Worm (Caenorhabditis elegans) whole organism, midembryonic: ENCODE data around the gene daf-31.

Experiments used
- T22C8.4 ChIP-seq: fragments of 200-800 bp; sonication (Bioruptor generic); IDR thresholded peaks from 2 replicates; pipeline ENCODE4 v1.3.6; 2022; ENCODE audit warnings: missing genetic modification characterization, missing compliant biosample characterization
- cog-1 ChIP-seq: sonication (generic microtip); optimal IDR thresholded peaks from 2 replicates; lab custom pipeline; 2016; ENCODE audit warnings: missing genetic modification characterization, missing compliant biosample characterization
- flt-1 ChIP-seq: fragments of 200-800 bp; sonication (Bioruptor generic); IDR thresholded peaks from 2 replicates; pipeline ENCODE4 v1.3.6; 2022; ENCODE audit warnings: missing genetic modification characterization, missing compliant biosample characterization
- klf-2 ChIP-seq: fragments of 200-800 bp; sonication (Bioruptor generic); conservative IDR thresholded peaks from 2 replicates; pipeline ENCODE4 v1.3.6; 2022; ENCODE audit warnings: missing genetic modification reagents, missing genetic modification characterization, missing compliant biosample characterization
- med-1 ChIP-seq: sonication (generic microtip); optimal IDR thresholded peaks from 2 replicates; lab custom pipeline; 2017; ENCODE audit warnings: missing genetic modification characterization, mild to moderate bottlenecking, missing compliant biosample characterization, antibody characterized with exemption, missing genetic modification reagents; ENCODE audit not compliant: insufficient read depth
- ref-1 ChIP-seq: fragments of 200-800 bp; sonication (Bioruptor generic); conservative IDR thresholded peaks from 2 replicates; pipeline ENCODE4 v1.3.6; 2022; ENCODE audit warnings: missing genetic modification reagents, missing genetic modification characterization, missing compliant biosample characterization
- tab-1 ChIP-seq: fragments of 200-800 bp; sonication (Bioruptor generic); IDR thresholded peaks from 2 replicates; pipeline ENCODE4 v1.3.6; 2022; ENCODE audit warnings: missing genetic modification characterization, missing compliant biosample characterization
- ztf-23 ChIP-seq: fragments of 200-800 bp; sonication (Bioruptor generic); IDR thresholded peaks from 2 replicates; pipeline ENCODE4 v1.3.6; 2022; ENCODE audit warnings: missing genetic modification reagents, missing genetic modification characterization, missing compliant biosample characterization
- ztf-29 ChIP-seq: fragments of 200-800 bp; sonication (Bioruptor generic); IDR thresholded peaks from 2 replicates; pipeline ENCODE4 v1.3.6; 2022; ENCODE audit warnings: missing genetic modification reagents, missing genetic modification characterization, missing compliant biosample characterization

The daf-31 gene

ce11 chrIV:8301925-8302324, 11.9 kb downstream of the daf-31 start:
- TF ChIP-seq klf-2 (GFP tag; lab: Robert Waterston, UW) (no peak), med-1 (no peak), ztf-23 (GFP tag; lab: Robert Waterston, UW) (no peak), flt-1 (GFP tag; lab: Robert Waterston, UW) (no peak), ztf-29 (GFP tag; lab: Robert Waterston, UW) (no peak), T22C8.4 (GFP tag; lab: Robert Waterston, UW) (no peak), tab-1 (GFP tag; lab: Robert Waterston, UW) (no peak), cog-1 (tag; lab: Kevin White, UChicago) (no peak), ref-1 (no peak)

ce11 chrIV:8302648-8303161, 12.6 kb downstream of the daf-31 start:
- TF ChIP-seq T22C8.4 (GFP tag; lab: Robert Waterston, UW): no peak
- no peak for TF ChIP-seq cog-1 (tag; lab: Kevin White, UChicago)
- TF ChIP-seq ztf-23 (GFP tag; lab: Robert Waterston, UW): no peak
- no peak for TF ChIP-seq med-1
- TF ChIP-seq ref-1: no peak
- TF ChIP-seq tab-1 (GFP tag; lab: Robert Waterston, UW): no peak
- TF ChIP-seq klf-2 (GFP tag; lab: Robert Waterston, UW): no peak
- TF ChIP-seq ztf-29 (GFP tag; lab: Robert Waterston, UW): no peak
- no peak for TF ChIP-seq flt-1 (GFP tag; lab: Robert Waterston, UW)

ce11 chrIV:8303668-8304067, 13.6 kb downstream of the daf-31 start, which contains the start of gene vha-5:
Gene vha-5 (plus strand): TSS chrIV:8303968.
- TF ChIP-seq flt-1 (GFP tag; lab: Robert Waterston, UW) (no peak), T22C8.4 (GFP tag; lab: Robert Waterston, UW) (no peak), klf-2 (GFP tag; lab: Robert Waterston, UW) (no peak), cog-1 (tag; lab: Kevin White, UChicago) (no peak), ztf-29 (GFP tag; lab: Robert Waterston, UW) (no peak), med-1 (no peak), ztf-23 (GFP tag; lab: Robert Waterston, UW) (no peak), ref-1 (no peak), tab-1 (GFP tag; lab: Robert Waterston, UW) (no peak)

ce11 chrIV:8307408-8307807, 17.3 kb downstream of the daf-31 start:
- TF ChIP-seq cog-1 (tag; lab: Kevin White, UChicago) (no peak), T22C8.4 (GFP tag; lab: Robert Waterston, UW) (no peak), tab-1 (GFP tag; lab: Robert Waterston, UW) (no peak), flt-1 (GFP tag; lab: Robert Waterston, UW) (no peak), med-1 (no peak), ref-1 (no peak), ztf-29 (GFP tag; lab: Robert Waterston, UW) (no peak), ztf-23 (GFP tag; lab: Robert Waterston, UW) (no peak)

ce11 chrIV:8312105-8312504, 22.0 kb downstream of the daf-31 start:
- TF ChIP-seq T22C8.4 (GFP tag; lab: Robert Waterston, UW): no peak
- TF ChIP-seq cog-1 (tag; lab: Kevin White, UChicago): no peak
- TF ChIP-seq tab-1 (GFP tag; lab: Robert Waterston, UW): no peak
- no peak for TF ChIP-seq ztf-29 (GFP tag; lab: Robert Waterston, UW)
- TF ChIP-seq med-1: no peak
- no peak for TF ChIP-seq klf-2 (GFP tag; lab: Robert Waterston, UW)
- TF ChIP-seq flt-1 (GFP tag; lab: Robert Waterston, UW): no peak
- TF ChIP-seq ref-1: no peak
- TF ChIP-seq ztf-23 (GFP tag; lab: Robert Waterston, UW): no peak

- TF ChIP-seq ztf-29 (GFP tag; lab: Robert Waterston, UW) (no peak), flt-1 (GFP tag; lab: Robert Waterston, UW) (no peak), ztf-23 (GFP tag; lab: Robert Waterston, UW) (no peak), tab-1 (GFP tag; lab: Robert Waterston, UW) (no peak), klf-2 (GFP tag; lab: Robert Waterston, UW) (no peak), ref-1 (no peak), cog-1 (tag; lab: Kevin White, UChicago) (no peak), med-1 (no peak), T22C8.4 (GFP tag; lab: Robert Waterston, UW) (no peak)
Measured at ce11 chrIV:8312846-8313245, 22.8 kb downstream of the daf-31 start, which contains the start of gene F35H10.10. Gene F35H10.10 (minus strand): TSS chrIV:8312946.

- TF ChIP-seq flt-1 (GFP tag; lab: Robert Waterston, UW): no peak
- TF ChIP-seq ref-1: no peak
- no peak for TF ChIP-seq klf-2 (GFP tag; lab: Robert Waterston, UW)
- no peak for TF ChIP-seq med-1
- no peak for TF ChIP-seq T22C8.4 (GFP tag; lab: Robert Waterston, UW)
- TF ChIP-seq cog-1 (tag; lab: Kevin White, UChicago): no peak
- TF ChIP-seq tab-1 (GFP tag; lab: Robert Waterston, UW): no peak
- TF ChIP-seq ztf-23 (GFP tag; lab: Robert Waterston, UW): no peak
Measured at ce11 chrIV:8317800-8318199, 27.7 kb downstream of the daf-31 start.

ce11 chrIV:8318799-8319198, 28.7 kb downstream of the daf-31 start:
- TF ChIP-seq ref-1 (no peak), med-1 (no peak), klf-2 (GFP tag; lab: Robert Waterston, UW) (no peak), flt-1 (GFP tag; lab: Robert Waterston, UW) (no peak), cog-1 (tag; lab: Kevin White, UChicago) (no peak), ztf-23 (GFP tag; lab: Robert Waterston, UW) (no peak), T22C8.4 (GFP tag; lab: Robert Waterston, UW) (no peak), tab-1 (GFP tag; lab: Robert Waterston, UW) (no peak), ztf-29 (GFP tag; lab: Robert Waterston, UW) (no peak)

ce11 chrIV:8325667-8326066, 35.6 kb downstream of the daf-31 start, which contains the start of gene F35H10.3:
Gene F35H10.3 (plus strand): TSS chrIV:8325967.
- TF ChIP-seq ztf-23 (GFP tag; lab: Robert Waterston, UW) (no peak), ztf-29 (GFP tag; lab: Robert Waterston, UW) (no peak), tab-1 (GFP tag; lab: Robert Waterston, UW) (no peak), klf-2 (GFP tag; lab: Robert Waterston, UW) (no peak), cog-1 (tag; lab: Kevin White, UChicago) (no peak), flt-1 (GFP tag; lab: Robert Waterston, UW) (no peak), ref-1 (no peak), med-1 (no peak)
